Fruit fly (Drosophila melanogaster): ENCODE measurements around the gene mei-217.

Gene mei-217

DNA sequence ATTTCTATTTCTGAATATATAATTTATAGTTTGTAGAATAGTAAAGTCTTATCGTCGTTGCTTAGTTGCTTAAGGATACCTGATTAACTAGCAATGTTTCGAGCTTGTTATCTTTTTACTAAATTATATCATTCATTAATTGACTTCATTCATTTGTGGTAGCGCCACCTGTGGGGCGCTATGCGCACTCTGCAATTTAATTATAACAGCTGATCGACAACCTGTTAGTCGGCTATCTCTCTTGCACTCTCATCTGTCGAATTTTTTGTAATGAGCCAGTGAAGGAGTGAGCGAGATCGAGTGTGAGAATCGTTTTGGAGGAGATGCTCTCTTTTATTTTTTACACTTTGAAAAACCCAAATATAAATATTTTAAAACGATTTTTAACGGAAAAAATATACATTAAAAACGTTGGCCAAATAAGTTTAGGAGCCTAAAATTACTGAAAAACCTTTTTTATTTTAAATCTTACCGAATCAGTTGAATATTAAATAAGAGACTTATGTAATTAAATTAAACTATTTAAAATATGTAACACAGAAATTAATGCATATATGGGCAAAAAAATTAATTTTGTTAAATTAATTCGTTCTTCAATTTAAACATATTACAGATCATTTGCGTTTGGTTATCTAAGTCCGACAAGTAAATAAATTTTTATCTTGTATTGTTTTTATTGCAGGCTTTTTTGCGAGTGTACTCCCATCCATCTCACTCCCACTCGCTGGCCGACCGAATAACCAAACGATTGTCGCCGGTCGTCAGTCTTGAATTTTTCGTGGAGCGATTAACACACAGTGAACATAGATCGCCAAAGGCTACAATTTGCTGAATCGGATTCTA is 51.5 kb downstream of the mei-217 start, which contains the start of the genes CG16700 and CG4991 (continued):
- TF ChIP-seq gt (GFP tag; IDR thresholded peaks at IDR 0.05) = no peak; the same call in 1 of the 2 replicates
- TF ChIP-seq crp (GFP tag; optimal IDR thresholded peaks at IDR 0.05) = peak in 1 of 2 experiments; percentile 82
- TF ChIP-seq prd (optimal IDR thresholded peaks at IDR 0.05) = no peak
- peak; percentile 87 for TF ChIP-seq prd (GFP tag; IDR thresholded peaks at IDR 0.05)
- TF ChIP-seq CG17912 (GFP tag; optimal IDR thresholded peaks at IDR 0.05) = no peak
- peak; percentile 76 for TF ChIP-seq cwo (GFP tag; optimal IDR thresholded peaks at IDR 0.05)
- peak; percentile 93 for TF ChIP-seq nmo (GFP tag; optimal IDR thresholded peaks at IDR 0.05)
- no peak for TF ChIP-seq pita (GFP tag; optimal IDR thresholded peaks at IDR 0.05)
- no peak for TF ChIP-seq CG4854 (GFP tag; optimal IDR thresholded peaks at IDR 0.05)
- TF ChIP-seq hkb (optimal IDR thresholded peaks at IDR 0.05) = no peak
- TF ChIP-seq hkb (GFP tag; IDR thresholded peaks at IDR 0.05) = peak; percentile 31; the same call in 1 of the 2 replicates
- no peak for TF ChIP-seq h (optimal IDR thresholded peaks at IDR 0.05)
- TF ChIP-seq CG13624 (GFP tag; optimal IDR thresholded peaks at IDR 0.05) = no peak
- peak; percentile 71 for TF ChIP-seq CG14014 (GFP tag; IDR thresholded peaks at IDR 0.05)
- TF ChIP-seq Neu2 (GFP tag; optimal IDR thresholded peaks at IDR 0.05; ENCODE audit: borderline replicate concordance) = no peak
- TF ChIP-seq CG32532 (GFP tag; IDR thresholded peaks at IDR 0.05) = peak; percentile 79
- peak; percentile 70 for TF ChIP-seq klu (GFP tag; IDR thresholded peaks at IDR 0.05)
- no peak for TF ChIP-seq pzg (GFP tag; optimal IDR thresholded peaks at IDR 0.05)
- TF ChIP-seq emc (GFP tag; optimal IDR thresholded peaks at IDR 0.05) = no peak
- no peak for TF ChIP-seq CG10565 (GFP tag; optimal IDR thresholded peaks at IDR 0.05)
- no peak for TF ChIP-seq Doc3 (GFP tag; IDR thresholded peaks at IDR 0.05; ENCODE audit: partially characterized antibody)
- peak; percentile 54; the same call in 2 of the 4 replicates for TF ChIP-seq Gug (GFP tag; IDR thresholded peaks at IDR 0.05)
- TF ChIP-seq ftz-f1 (GFP tag; optimal IDR thresholded peaks at IDR 0.05) = no peak
- 0 out of 4 replicates have a peak, but pooled peaks have one; percentile 43 for TF ChIP-seq chinmo (GFP tag; IDR thresholded peaks at IDR 0.05; ENCODE audit: partially characterized antibody)
- peak; percentile 77 for TF ChIP-seq Xrp1 (GFP tag; IDR thresholded peaks at IDR 0.05)
- peak; percentile 73 for TF ChIP-seq CG15601 (tag; optimal IDR thresholded peaks at IDR 0.05)
- peak; percentile 64 for TF ChIP-seq gcm (GFP tag; optimal IDR thresholded peaks at IDR 0.05)
- TF ChIP-seq dmrt99B (tag; optimal IDR thresholded peaks at IDR 0.05) = peak; percentile 87
- peak; percentile 45 for TF ChIP-seq Fer2 (tag; optimal IDR thresholded peaks at IDR 0.05)
- peak; percentile 42 for TF ChIP-seq CG30431 (GFP tag; optimal IDR thresholded peaks at IDR 0.05)
- peak; percentile 73 for TF ChIP-seq zfh1 (GFP tag; IDR thresholded peaks at IDR 0.05)
- TF ChIP-seq CG17328 (GFP tag; IDR thresholded peaks at IDR 0.05) = 0 out of 2 replicates have a peak, but pooled peaks have one; percentile 21
- peak; percentile 83 for TF ChIP-seq row (GFP tag; IDR thresholded peaks at IDR 0.05)
- TF ChIP-seq Ssrp (tag; optimal IDR thresholded peaks at IDR 0.05) = peak; percentile 85
- peak; percentile 55 for TF ChIP-seq CG7357 (GFP tag; IDR thresholded peaks at IDR 0.05)
- peak; percentile 9 for TF ChIP-seq CG16863 (GFP tag; optimal IDR thresholded peaks at IDR 0.05)
- TF ChIP-seq CG1602 (GFP tag; optimal IDR thresholded peaks at IDR 0.05) = peak; percentile 78
- no peak for TF ChIP-seq NK7.1 (GFP tag; optimal IDR thresholded peaks at IDR 0.05)
- TF ChIP-seq ewg (GFP tag; optimal IDR thresholded peaks at IDR 0.05) = peak; percentile 37
- no peak for TF ChIP-seq CG4282 (GFP tag; optimal IDR thresholded peaks at IDR 0.05)
- no peak for TF ChIP-seq Hey (tag; optimal IDR thresholded peaks at IDR 0.05)
- TF ChIP-seq br (optimal IDR thresholded peaks at IDR 0.05) = no peak
- 0 out of 3 replicates have a peak, but pooled peaks have one; percentile 55 for TF ChIP-seq CG6175 (GFP tag; IDR thresholded peaks at IDR 0.05)
- peak; percentile 35 to 38 for TF ChIP-seq Trl (optimal IDR thresholded peaks at IDR 0.05)
- TF ChIP-seq Trl (GFP tag; optimal IDR thresholded peaks at IDR 0.05) = no peak
- TF ChIP-seq lilli (GFP tag; optimal IDR thresholded peaks at IDR 0.05) = peak; percentile 42
- TF ChIP-seq grau (tag; optimal IDR thresholded peaks at IDR 0.05) = peak; percentile 90
- TF ChIP-seq CG1832 (GFP tag; optimal IDR thresholded peaks at IDR 0.05) = peak; percentile 50
- TF ChIP-seq dimm (GFP tag; IDR thresholded peaks at IDR 0.05) = no peak
- peak; percentile 50 for TF ChIP-seq CG13894 (tag; optimal IDR thresholded peaks at IDR 0.05)
